Worm (Caenorhabditis elegans) whole organism, L4 larva: ENCODE measurements around the gene Y55F3BR.10.

Experiments
- D1046.2 ChIP-seq: fragments of 200-800 bp; sonication (Bioruptor generic); IDR thresholded peaks from 2 replicates; pipeline ENCODE4 v1.3.6; 2022; ENCODE audit warnings: missing genetic modification characterization, missing compliant biosample characterization
- ceh-28 ChIP-seq: fragments of 150-350 bp; optimal IDR thresholded peaks from 2 replicates; lab custom pipeline; 2014; ENCODE audit warnings: missing biosample characterization, missing genetic modification reagents, missing genetic modification characterization
- egl-27 ChIP-seq: sonication (generic microtip); optimal IDR thresholded peaks from 3 replicates; lab custom pipeline; 2017; ENCODE audit warnings: missing biosample characterization, missing genetic modification reagents, missing genetic modification characterization
- fkh-10 ChIP-seq: fragments of 150-350 bp; optimal IDR thresholded peaks from 2 replicates; lab custom pipeline; 2014; ENCODE audit warnings: missing biosample characterization, missing genetic modification reagents, missing genetic modification characterization
- hlh-30 ChIP-seq: sonication (generic microtip); optimal IDR thresholded peaks from 2 replicates; lab custom pipeline; 2017; ENCODE audit warnings: antibody characterized with exemption, mild to moderate bottlenecking, missing genetic modification characterization, missing compliant biosample characterization; ENCODE audit not compliant: insufficient read depth
- hmg-1.1 ChIP-seq: fragments of 200-800 bp; sonication (Bioruptor generic); IDR thresholded peaks from 2 replicates; pipeline ENCODE4 v1.3.6; 2022; ENCODE audit warnings: missing genetic modification reagents, missing genetic modification characterization, missing compliant biosample characterization
- lin-39 ChIP-seq: fragments of 150-350 bp; optimal IDR thresholded peaks from 2 replicates; lab custom pipeline; 2014; ENCODE audit warnings: missing biosample characterization, missing genetic modification reagents, missing genetic modification characterization
- mep-1 ChIP-seq: fragments of 150-350 bp; sonication (generic microtip); optimal IDR thresholded peaks from 3 replicates; lab custom pipeline; 2014; ENCODE audit warnings: missing biosample characterization, missing genetic modification characterization
- mes-2 ChIP-seq: sonication (generic microtip); optimal IDR thresholded peaks from 2 replicates; lab custom pipeline; 2016; ENCODE audit warnings: missing genotype, mild to moderate bottlenecking, missing genetic modification characterization, missing compliant biosample characterization; ENCODE audit not compliant: poor library complexity, severe bottlenecking
- nhr-25 ChIP-seq: sonication (generic microtip); optimal IDR thresholded peaks from 2 replicates; lab custom pipeline; 2017; ENCODE audit warnings: missing genetic modification characterization, mild to moderate bottlenecking, missing compliant biosample characterization, antibody characterized with exemption, moderate library complexity, borderline replicate concordance; ENCODE audit not compliant: insufficient read depth
- nhr-28 ChIP-seq: fragments of 150-350 bp; optimal IDR thresholded peaks from 2 replicates; lab custom pipeline; 2014; ENCODE audit warnings: missing biosample characterization, missing genetic modification characterization
- skn-1 ChIP-seq: fragments of 150-350 bp; optimal IDR thresholded peaks from 2 replicates; lab custom pipeline; 2014; ENCODE audit warnings: missing biosample characterization, missing genetic modification characterization
- zag-1 ChIP-seq: fragments of 150-350 bp; optimal IDR thresholded peaks from 2 replicates; lab custom pipeline; 2014; ENCODE audit warnings: missing biosample characterization, missing genetic modification characterization

- no peak for TF ChIP-seq hmg-1.1 (GFP tag; lab: Robert Waterston, UW)
- TF ChIP-seq nhr-28 = no peak
- no peak for TF ChIP-seq hlh-30 (tag; lab: Kevin White, UChicago)
- TF ChIP-seq zag-1 = no peak
- TF ChIP-seq fkh-10 (GFP tag; lab: Kevin White, UChicago) = no peak
- no peak for TF ChIP-seq mes-2
- no peak for TF ChIP-seq egl-27 (tag; lab: Kevin White, UChicago)
- TF ChIP-seq nhr-25 (tag; lab: Kevin White, UChicago) = no peak
- no peak for TF ChIP-seq D1046.2 (GFP tag; lab: Robert Waterston, UW)
- no peak for TF ChIP-seq mep-1 (tag; lab: Kevin White, UChicago)
- TF ChIP-seq skn-1 (tag; lab: Kevin White, UChicago) = no peak
- no peak for TF ChIP-seq ceh-28
- no peak for TF ChIP-seq lin-39 (tag; lab: Kevin White, UChicago)
These were observed 27.4 kb upstream of the Y55F3BR.10 start, which contains the start of gene Y55F3BL.4 for ce11 chrIV:804802-805201.
